Fruit fly (Drosophila melanogaster) whole organism, embryonic: ENCODE data around the gene CG3662.
A peak's percentile ranks its signal among the peaks of the same experiment; 100 is the strongest.

ENCODE experiments used
- BtbVII ChIP-seq: fragments of 200-800 bp; sonication (Bioruptor generic); optimal IDR thresholded peaks from 3 replicates; lab custom pipeline; 2017; ENCODE audit warnings: missing biosample characterization, mild to moderate bottlenecking, missing genetic modification characterization
- CG10462 ChIP-seq: fragments of 200-800 bp; sonication (Bioruptor generic); optimal IDR thresholded peaks from 2 replicates; lab custom pipeline; 2016; ENCODE audit warnings: missing biosample characterization, missing genetic modification characterization
- CG10959 ChIP-seq: fragments of 200-800 bp; sonication (Bioruptor generic); IDR thresholded peaks from 2 replicates; pipeline ENCODE4 v1.3.6; 2022; ENCODE audit warnings: missing biosample characterization, missing genetic modification characterization
- CG12104 ChIP-seq: fragments of 200-800 bp; sonication (Bioruptor generic); optimal IDR thresholded peaks from 3 replicates; lab custom pipeline; 2016; ENCODE audit warnings: missing biosample characterization, missing genetic modification characterization
- CG13123 ChIP-seq: fragments of 200-800 bp; sonication (Bioruptor generic); optimal IDR thresholded peaks from 2 replicates; lab custom pipeline; 2016; ENCODE audit warnings: missing biosample characterization, missing genetic modification characterization
- CG13624 ChIP-seq: fragments of 200-800 bp; sonication (Bioruptor generic); optimal IDR thresholded peaks from 2 replicates; lab custom pipeline; 2016; ENCODE audit warnings: missing biosample characterization, missing genetic modification characterization
- CG14441 ChIP-seq: fragments of 200-800 bp; sonication (Bioruptor generic); IDR thresholded peaks from 2 replicates; pipeline ENCODE4 v1.3.6; 2022; ENCODE audit warnings: missing biosample characterization, missing genetic modification characterization
- CG17802 ChIP-seq: fragments of 200-800 bp; sonication (Bioruptor generic); optimal IDR thresholded peaks from 2 replicates; lab custom pipeline; 2018; ENCODE audit warnings: missing biosample characterization, mild to moderate bottlenecking, missing genetic modification characterization, moderate library complexity
- CG18599 ChIP-seq: fragments of 200-800 bp; sonication (Bioruptor generic); optimal IDR thresholded peaks from 3 replicates; lab custom pipeline; 2017; ENCODE audit warnings: missing biosample characterization, missing genetic modification characterization, mild to moderate bottlenecking, moderate library complexity, missing genetic modification reagents
- CG30403 ChIP-seq: fragments of 200-800 bp; sonication (Bioruptor generic); optimal IDR thresholded peaks from 3 replicates; lab custom pipeline; 2016; ENCODE audit warnings: missing biosample characterization, missing genetic modification characterization
- CG3281 ChIP-seq: fragments of 200-800 bp; sonication (Bioruptor generic); optimal IDR thresholded peaks from 3 replicates; lab custom pipeline; 2017; ENCODE audit warnings: missing biosample characterization, mild to moderate bottlenecking, missing genetic modification characterization
- CG34376 ChIP-seq: fragments of 200-800 bp; sonication (Bioruptor generic); optimal IDR thresholded peaks from 2 replicates; lab custom pipeline; 2018; ENCODE audit warnings: missing biosample characterization, mild to moderate bottlenecking, missing genetic modification characterization
- CG34422 ChIP-seq: fragments of 200-800 bp; sonication (Bioruptor generic); IDR thresholded peaks from 3 replicates; pipeline ENCODE4 v1.3.6; 2022; ENCODE audit warnings: missing biosample characterization, missing genetic modification characterization
- CG4282 ChIP-seq: fragments of 200-800 bp; sonication (Bioruptor generic); optimal IDR thresholded peaks from 2 replicates; lab custom pipeline; 2016; ENCODE audit warnings: missing biosample characterization, missing genetic modification characterization
- CG8765 ChIP-seq: fragments of 200-800 bp; sonication (Bioruptor generic); IDR thresholded peaks from 2 replicates; pipeline ENCODE4 v1.3.6; 2022; ENCODE audit warnings: missing biosample characterization, missing genetic modification characterization
- CG9797 ChIP-seq: fragments of 200-800 bp; sonication (Bioruptor generic); optimal IDR thresholded peaks from 3 replicates; lab custom pipeline; 2018; ENCODE audit warnings: missing biosample characterization, mild to moderate bottlenecking, missing genetic modification characterization
- Camta ChIP-seq: fragments of 200-800 bp; sonication (Bioruptor generic); optimal IDR thresholded peaks from 2 replicates; lab custom pipeline; 2016; ENCODE audit warnings: missing biosample characterization, missing genetic modification characterization
- CrebB ChIP-seq: fragments of 200-800 bp; sonication (Bioruptor generic); optimal IDR thresholded peaks from 3 replicates; lab custom pipeline; 2018; ENCODE audit warnings: missing biosample characterization, mild to moderate bottlenecking, missing genetic modification characterization
- Dek ChIP-seq: fragments of 200-800 bp; sonication (Bioruptor generic); optimal IDR thresholded peaks from 3 replicates; lab custom pipeline; 2019; ENCODE audit warnings: missing biosample characterization, mild to moderate bottlenecking, missing genetic modification characterization, moderate library complexity
- Eip74EF ChIP-seq, 2 experiments: fragments of 200-800 bp in 1 of 2; fragments of >200 bp in 1 of 2; sonication (Bioruptor generic) in 1 of 2; optimal IDR thresholded peaks; 2 replicates each; lab custom pipeline; 2017 to 2019; ENCODE audit warnings: missing biosample characterization in 2 of 2, missing genetic modification characterization in 2 of 2, mild to moderate bottlenecking in 1 of 2, moderate library complexity in 1 of 2
- Fer3 ChIP-seq: fragments of 200-800 bp; sonication (Bioruptor generic); optimal IDR thresholded peaks from 2 replicates; lab custom pipeline; 2018; ENCODE audit warnings: missing biosample characterization, mild to moderate bottlenecking, missing genetic modification characterization, moderate library complexity
- HmgZ ChIP-seq: fragments of 200-800 bp; sonication (Bioruptor generic); optimal IDR thresholded peaks from 2 replicates; lab custom pipeline; 2018; ENCODE audit warnings: missing biosample characterization, mild to moderate bottlenecking, missing genetic modification characterization
- Hr51 ChIP-seq, 2 experiments: fragments of 200-800 bp; sonication (Bioruptor generic); optimal IDR thresholded peaks; 2 replicates in 1 of 2; 3 replicates in 1 of 2; lab custom pipeline; 2016 to 2018; ENCODE audit warnings: missing biosample characterization in 2 of 2, missing genetic modification characterization in 2 of 2, mild to moderate bottlenecking in 1 of 2, moderate library complexity in 1 of 2
- Hr78 ChIP-seq, 2 experiments: fragments of 200-800 bp in 1 of 2; fragments of >200 bp in 1 of 2; sonication (Bioruptor generic) in 1 of 2; optimal IDR thresholded peaks; 2 replicates each; lab custom pipeline; 2017 to 2019; ENCODE audit warnings: missing biosample characterization in 2 of 2, missing genetic modification characterization in 2 of 2, mild to moderate bottlenecking in 1 of 2, moderate library complexity in 1 of 2
- NfI ChIP-seq: fragments of 200-800 bp; sonication (Bioruptor generic); optimal IDR thresholded peaks from 3 replicates; lab custom pipeline; 2018; ENCODE audit warnings: missing biosample characterization, mild to moderate bottlenecking, missing genetic modification characterization, moderate library complexity
- Xbp1 ChIP-seq: fragments of 200-800 bp; sonication (Bioruptor generic); optimal IDR thresholded peaks from 3 replicates; lab custom pipeline; 2016; ENCODE audit warnings: missing biosample characterization, mild to moderate bottlenecking, missing genetic modification characterization
- Xrp1 ChIP-seq: fragments of 200-800 bp; sonication (Bioruptor generic); IDR thresholded peaks from 2 replicates; pipeline ENCODE4 v1.3.6; 2022; ENCODE audit warnings: missing biosample characterization, missing genetic modification characterization
- ac ChIP-seq: fragments of 200-800 bp; sonication (Bioruptor generic); optimal IDR thresholded peaks from 3 replicates; lab custom pipeline; 2017; ENCODE audit warnings: missing biosample characterization, mild to moderate bottlenecking, missing genetic modification characterization
- bsh ChIP-seq, 2 experiments: fragments of 200-800 bp; sonication (Bioruptor generic); optimal IDR thresholded peaks; 2 replicates each; lab custom pipeline; 2017 to 2018; ENCODE audit warnings: mild to moderate bottlenecking in 2 of 2, missing biosample characterization in 2 of 2, missing genetic modification characterization in 2 of 2, moderate library complexity in 1 of 2
- chif ChIP-seq, 2 experiments: fragments of 200-800 bp; sonication (Bioruptor generic); optimal IDR thresholded peaks; 3 replicates each; lab custom pipeline; 2016; ENCODE audit warnings: missing biosample characterization in 2 of 2, missing genetic modification characterization in 2 of 2
- crc ChIP-seq: fragments of 200-800 bp; sonication (Bioruptor generic); optimal IDR thresholded peaks from 2 replicates; lab custom pipeline; 2016; ENCODE audit warnings: missing biosample characterization, missing genetic modification characterization
- da ChIP-seq: fragments of 200-800 bp; sonication (Bioruptor generic); optimal IDR thresholded peaks from 2 replicates; lab custom pipeline; 2016; ENCODE audit warnings: missing biosample characterization, missing genetic modification characterization
- disco-r ChIP-seq: fragments of 200-800 bp; sonication (Bioruptor generic); optimal IDR thresholded peaks from 2 replicates; lab custom pipeline; 2016; ENCODE audit warnings: missing biosample characterization, missing genetic modification characterization
- esg ChIP-seq: fragments of 200-800 bp; sonication (Bioruptor generic); conservative IDR thresholded peaks from 2 replicates; pipeline ENCODE4 v1.3.6; 2022; ENCODE audit warnings: missing biosample characterization, missing genetic modification characterization
- fd102C ChIP-seq: fragments of 200-800 bp; sonication (Bioruptor generic); optimal IDR thresholded peaks from 2 replicates; lab custom pipeline; 2018; ENCODE audit warnings: missing biosample characterization, mild to moderate bottlenecking, missing genetic modification characterization, moderate library complexity
- ftz-f1 ChIP-seq: fragments of 200-800 bp; sonication (Bioruptor generic); optimal IDR thresholded peaks from 2 replicates; lab custom pipeline; 2016; ENCODE audit warnings: missing biosample characterization, missing genetic modification characterization
- gcm ChIP-seq: fragments of 200-800 bp; sonication (Bioruptor generic); optimal IDR thresholded peaks from 2 replicates; lab custom pipeline; 2019; ENCODE audit warnings: missing biosample characterization, mild to moderate bottlenecking, missing genetic modification characterization, moderate library complexity
- gro ChIP-seq: fragments of 200-800 bp; sonication (Bioruptor generic); optimal IDR thresholded peaks from 2 replicates; lab custom pipeline; 2016; ENCODE audit warnings: missing biosample characterization, missing genetic modification characterization
- h ChIP-seq: fragments of >200 bp; optimal IDR thresholded peaks from 2 replicates; lab custom pipeline; 2017
- lab ChIP-seq: fragments of 200-800 bp; sonication (Bioruptor generic); optimal IDR thresholded peaks from 3 replicates; lab custom pipeline; 2017; ENCODE audit warnings: missing biosample characterization, missing genetic modification characterization, mild to moderate bottlenecking, moderate library complexity, missing genetic modification reagents
- nau ChIP-seq: fragments of 200-800 bp; sonication (Bioruptor generic); optimal IDR thresholded peaks from 3 replicates; lab custom pipeline; 2017; ENCODE audit warnings: missing biosample characterization, mild to moderate bottlenecking, missing genetic modification characterization, missing genetic modification reagents
- pan ChIP-seq, 4 experiments: fragments of >200 bp in 3 of 4; fragments of 200-800 bp in 1 of 4; sonication (Bioruptor generic) in 1 of 4; optimal IDR thresholded peaks in 3 of 4; IDR thresholded peaks in 1 of 4; 2 replicates each; pipeline versions ENCODE4 v1.3.6 to Lab custom; 2017 to 2022; ENCODE audit warnings: missing biosample characterization in 2 of 4, missing genetic modification characterization in 2 of 4, mixed read lengths in 1 of 4
- sc ChIP-seq, 3 experiments: fragments of >200 bp in 2 of 3; fragments of 200-800 bp in 1 of 3; sonication (Bioruptor generic) in 1 of 3; optimal IDR thresholded peaks; 2 replicates in 2 of 3; 3 replicates in 1 of 3; lab custom pipeline; 2017; ENCODE audit warnings: mild to moderate bottlenecking in 1 of 3, missing biosample characterization in 1 of 3, missing genetic modification characterization in 1 of 3, missing genetic modification reagents in 1 of 3
- slbo ChIP-seq: fragments of 200-800 bp; sonication (Bioruptor generic); IDR thresholded peaks from 2 replicates; pipeline ENCODE4 v1.3.6; 2022; ENCODE audit warnings: missing biosample characterization, missing genetic modification characterization
- ssp ChIP-seq: fragments of 200-800 bp; sonication (Bioruptor generic); IDR thresholded peaks from 2 replicates; pipeline ENCODE4 v1.3.6; 2022; ENCODE audit warnings: missing biosample characterization, missing genetic modification characterization
- tap ChIP-seq: fragments of 200-800 bp; optimal IDR thresholded peaks from 3 replicates; lab custom pipeline; 2019; ENCODE audit warnings: missing biosample characterization, mild to moderate bottlenecking, missing genetic modification characterization, moderate library complexity
- tgo ChIP-seq: fragments of 200-800 bp; sonication (Bioruptor generic); IDR thresholded peaks from 3 replicates; pipeline ENCODE4 v1.3.6; 2022; ENCODE audit warnings: missing biosample characterization, missing genetic modification characterization
- wdn ChIP-seq: fragments of 200-800 bp; sonication (Bioruptor generic); IDR thresholded peaks from 2 replicates; pipeline ENCODE4 v1.3.6; 2022; ENCODE audit warnings: missing biosample characterization, missing genetic modification characterization

CG3662 gene

dm6 chr2L:857897-858517 lies 36.9 kb downstream of the CG3662 start (continued):
- TF ChIP-seq Dek (tag; lab: Kevin White, UChicago) (peak; percentile 33), Xbp1 (GFP tag; lab: Kevin White, UChicago) (peak; percentile 72), ssp (GFP tag; lab: Robert Waterston, UW) (0 out of 2 replicates have a peak, but pooled peaks have one; percentile 12), Xrp1 (GFP tag; lab: Robert Waterston, UW) (peak; percentile 64; the same call in 1 of the 2 replicates), tgo (peak; percentile 62), CG9797 (GFP tag; lab: Kevin White, UChicago) (no peak), CG14441 (GFP tag; lab: Robert Waterston, UW) (peak; percentile 67), HmgZ (tag; lab: Kevin White, UChicago) (peak; percentile 24), chif (GFP tag; optimal IDR thresholded peaks at IDR 0.05; lab: Kevin White, UChicago) (peak; percentile 52 to 58), gro (GFP tag; lab: Kevin White, UChicago) (no peak), sc (optimal IDR thresholded peaks at IDR 0.05; lab: Kevin White, UChicago) (no peak), sc (GFP tag; optimal IDR thresholded peaks at IDR 0.05; lab: Kevin White, UChicago) (no peak), CG12104 (GFP tag; lab: Kevin White, UChicago) (peak; percentile 38), gcm (GFP tag; lab: Kevin White, UChicago) (peak; percentile 29), bsh (GFP tag; optimal IDR thresholded peaks at IDR 0.05; lab: Kevin White, UChicago) (peak in 1 of 2 experiments; percentile 59), tap (tag; lab: Kevin White, UChicago) (peak; percentile 48), da (no peak), CG34376 (GFP tag; lab: Kevin White, UChicago) (peak; percentile 7), Eip74EF (GFP tag; optimal IDR thresholded peaks at IDR 0.05; lab: Kevin White, UChicago) (peak in 1 of 2 experiments; percentile 45), pan (optimal IDR thresholded peaks at IDR 0.05; lab: Kevin White, UChicago) (no peak), pan (GFP tag; optimal IDR thresholded peaks at IDR 0.05 in 1 of 2, IDR thresholded peaks at IDR 0.05 in 1 of 2) (peak in 1 of 2 experiments; percentile 56), disco-r (GFP tag; lab: Kevin White, UChicago) (peak; percentile 57), CG13624 (GFP tag; lab: Kevin White, UChicago) (peak; percentile 20), slbo (GFP tag; lab: Robert Waterston, UW) (peak; percentile 70), BtbVII (GFP tag; lab: Kevin White, UChicago) (no peak), CG30403 (peak; percentile 64), Hr51 (GFP tag; optimal IDR thresholded peaks at IDR 0.05; lab: Kevin White, UChicago) (peak in 1 of 2 experiments; percentile 55), crc (peak; percentile 38), ftz-f1 (GFP tag; lab: Kevin White, UChicago) (no peak), Hr78 (GFP tag; optimal IDR thresholded peaks at IDR 0.05; lab: Kevin White, UChicago) (peak in 1 of 2 experiments; percentile 92), CG18599 (GFP tag; lab: Kevin White, UChicago) (peak; percentile 42), CG10462 (GFP tag; lab: Kevin White, UChicago) (peak; percentile 31), esg (GFP tag; lab: Robert Waterston, UW) (peak; percentile 61), CG17802 (tag; lab: Kevin White, UChicago) (no peak), nau (no peak), Fer3 (peak; percentile 27), CG13123 (no peak), CG3281 (GFP tag; lab: Kevin White, UChicago) (no peak), CrebB (tag; lab: Kevin White, UChicago) (peak; percentile 16), CG4282 (GFP tag; lab: Kevin White, UChicago) (no peak), fd102C (GFP tag; lab: Kevin White, UChicago) (no peak), CG34422 (GFP tag; lab: Robert Waterston, UW) (peak; percentile 16; the same call in 1 of the 3 replicates), Camta (GFP tag; lab: Kevin White, UChicago) (peak; percentile 44), NfI (GFP tag; lab: Kevin White, UChicago) (peak; percentile 42), wdn (no peak), CG8765 (no peak), CG10959 (GFP tag; lab: Robert Waterston, UW) (no peak), lab (GFP tag; lab: Kevin White, UChicago) (peak; percentile 65), ac (GFP tag; lab: Kevin White, UChicago) (no peak), h (lab: Kevin White, UChicago) (no peak)
